Fruit fly (Drosophila melanogaster): ENCODE measurements around the gene Eogt.

Eogt gene

dm6 chr2L:2363626-2364147 lies 17.2 kb upstream of the Eogt start (continued):
- TF ChIP-seq GATAe (GFP tag; conservative IDR thresholded peaks at IDR 0.05) (peak; percentile 49; the same call in 1 of the 2 replicates), MESR4 (GFP tag; optimal IDR thresholded peaks at IDR 0.05) (no peak), ERR (GFP tag; optimal IDR thresholded peaks at IDR 0.05) (no peak), CG15696 (tag; optimal IDR thresholded peaks at IDR 0.05) (peak; percentile 86), CG4360 (GFP tag; IDR thresholded peaks at IDR 0.05) (peak; percentile 80), lov (optimal IDR thresholded peaks at IDR 0.05) (no peak), lov (GFP tag; IDR thresholded peaks at IDR 0.05) (peak; percentile 75; the same call in 1 of the 3 replicates), CG13287 (GFP tag; IDR thresholded peaks at IDR 0.05; ENCODE audit: partially characterized antibody) (no peak), CG1602 (GFP tag; optimal IDR thresholded peaks at IDR 0.05) (peak; percentile 78), Dfd (GFP tag; optimal IDR thresholded peaks at IDR 0.05) (no peak), Sox102F (GFP tag; optimal IDR thresholded peaks at IDR 0.05) (peak; percentile 91), CG2889 (GFP tag; IDR thresholded peaks at IDR 0.05) (no peak), CG17385 (GFP tag; optimal IDR thresholded peaks at IDR 0.05) (peak; percentile 87), Lhr (GFP tag; optimal IDR thresholded peaks at IDR 0.05) (peak; percentile 51), unpg (GFP tag; optimal IDR thresholded peaks at IDR 0.05) (peak; percentile 96), CG8281 (tag; optimal IDR thresholded peaks at IDR 0.05) (peak; percentile 75), CG4328 (GFP tag; optimal IDR thresholded peaks at IDR 0.05) (peak; percentile 85), Bdp1 (GFP tag; optimal IDR thresholded peaks at IDR 0.05) (peak; percentile 62), Dbx (GFP tag; IDR thresholded peaks at IDR 0.05) (peak; percentile 85), Usf (GFP tag; optimal IDR thresholded peaks at IDR 0.05) (peak; percentile 58), Max (GFP tag; optimal IDR thresholded peaks at IDR 0.05) (peak; percentile 87), Meics (GFP tag; optimal IDR thresholded peaks at IDR 0.05) (peak; percentile 91), esg (GFP tag; conservative IDR thresholded peaks at IDR 0.05) (peak; percentile 77), Gsc (GFP tag; IDR thresholded peaks at IDR 0.05) (no peak), z (GFP tag; IDR thresholded peaks at IDR 0.05) (0 out of 3 replicates have a peak, but pooled peaks have one; percentile 46), tna (GFP tag; IDR thresholded peaks at IDR 0.05; ENCODE audit: partially characterized antibody) (no peak), Pdp1 (GFP tag; optimal IDR thresholded peaks at IDR 0.05) (peak; percentile 71 to 72), CG10431 (GFP tag; optimal IDR thresholded peaks at IDR 0.05) (peak; percentile 79), CG30020 (tag; optimal IDR thresholded peaks at IDR 0.05) (peak; percentile 65), nau (GFP tag; optimal IDR thresholded peaks at IDR 0.05) (peak; percentile 88), org-1 (GFP tag; optimal IDR thresholded peaks at IDR 0.05) (peak; percentile 77), CG1832 (GFP tag; optimal IDR thresholded peaks at IDR 0.05) (no peak), ind (GFP tag; optimal IDR thresholded peaks at IDR 0.05) (peak; percentile 86), vfl (GFP tag; optimal IDR thresholded peaks at IDR 0.05) (peak; percentile 17), HHEX (GFP tag; optimal IDR thresholded peaks at IDR 0.05) (peak; percentile 89), HLH4C (GFP tag; IDR thresholded peaks at IDR 0.05; ENCODE audit: partially characterized antibody) (no peak), CG7357 (GFP tag; IDR thresholded peaks at IDR 0.05) (peak; percentile 74; the same call in 2 of the 3 replicates), CG7987 (GFP tag; optimal IDR thresholded peaks at IDR 0.05) (peak; percentile 70), Camta (GFP tag; optimal IDR thresholded peaks at IDR 0.05) (peak; percentile 72), CG9215 (GFP tag; IDR thresholded peaks at IDR 0.05) (peak; percentile 78; the same call in 1 of the 2 replicates), CG18619 (GFP tag; optimal IDR thresholded peaks at IDR 0.05) (peak; percentile 85), bcd (GFP tag; optimal IDR thresholded peaks at IDR 0.05) (peak; percentile 84), ro (GFP tag; IDR thresholded peaks at IDR 0.05) (peak; percentile 52; the same call in 1 of the 2 replicates), Ets97D (GFP tag; optimal IDR thresholded peaks at IDR 0.05) (peak; percentile 48), Xrp1 (GFP tag; IDR thresholded peaks at IDR 0.05) (peak; percentile 95), onecut (GFP tag; IDR thresholded peaks at IDR 0.05) (peak; percentile 77), cg (GFP tag; optimal IDR thresholded peaks at IDR 0.05) (no peak), C15 (GFP tag; IDR thresholded peaks at IDR 0.05) (peak; percentile 82; the same call in 2 of the 3 replicates), CG10959 (GFP tag; IDR thresholded peaks at IDR 0.05) (peak; percentile 76), Kr (GFP tag; optimal IDR thresholded peaks at IDR 0.05) (peak; percentile 43)

Measured in whole organism, embryonic.